Worm (Caenorhabditis elegans) whole organism, L3 larva: Measurements from ENCODE around the gene spds-1.

Experiments
- R02D3.7 ChIP-seq: fragments of 150-350 bp; optimal IDR thresholded peaks from 2 replicates; lab custom pipeline; 2014; ENCODE audit warnings: missing biosample characterization, missing genetic modification characterization
- ZK546.5 ChIP-seq: sonication (generic microtip); optimal IDR thresholded peaks from 2 replicates; lab custom pipeline; 2017; ENCODE audit warnings: missing biosample characterization, missing genetic modification characterization
- aly-2 ChIP-seq: fragments of 150-350 bp; optimal IDR thresholded peaks from 2 replicates; lab custom pipeline; 2014; ENCODE audit warnings: missing biosample characterization, missing genetic modification characterization
- ama-1 ChIP-seq: fragments of 150-350 bp; optimal IDR thresholded peaks from 2 replicates; lab custom pipeline; 2018
- ceh-16 ChIP-seq: sonication (generic microtip); optimal IDR thresholded peaks from 2 replicates; lab custom pipeline; 2017; ENCODE audit warnings: missing biosample characterization, missing genetic modification characterization
- ceh-28 ChIP-seq: fragments of 150-350 bp; optimal IDR thresholded peaks from 2 replicates; lab custom pipeline; 2014; ENCODE audit warnings: missing biosample characterization, missing genetic modification reagents, missing genetic modification characterization
- ceh-82 ChIP-seq: fragments of 150-350 bp; optimal IDR thresholded peaks from 2 replicates; lab custom pipeline; 2014; ENCODE audit warnings: missing biosample characterization, missing genetic modification characterization
- daf-12 ChIP-seq: fragments of 150-350 bp; optimal IDR thresholded peaks from 2 replicates; lab custom pipeline; 2014; ENCODE audit warnings: missing biosample characterization, missing genetic modification reagents, missing genetic modification characterization
- egl-27 ChIP-seq: sonication (generic microtip); optimal IDR thresholded peaks from 4 replicates; lab custom pipeline; 2017; ENCODE audit warnings: missing biosample characterization, missing genetic modification reagents, missing genetic modification characterization
- egl-5 ChIP-seq: fragments of 150-350 bp; optimal IDR thresholded peaks from 2 replicates; lab custom pipeline; 2017; ENCODE audit warnings: missing biosample characterization, missing genetic modification reagents, missing genetic modification characterization, inconsistent platforms
- elt-1 ChIP-seq: fragments of 150-350 bp; optimal IDR thresholded peaks from 2 replicates; lab custom pipeline; 2014; ENCODE audit warnings: missing biosample characterization, missing genetic modification characterization
- elt-2 ChIP-seq: sonication (generic microtip); optimal IDR thresholded peaks from 2 replicates; lab custom pipeline; 2016; ENCODE audit warnings: missing genetic modification reagents, mild to moderate bottlenecking, missing genetic modification characterization, missing compliant biosample characterization
- eor-1 ChIP-seq, 2 experiments: fragments of 150-350 bp; optimal IDR thresholded peaks; 2 replicates each; lab custom pipeline; 2014 to 2018; ENCODE audit warnings: missing biosample characterization in 2 of 2, missing genetic modification characterization in 2 of 2
- fkh-10 ChIP-seq: sonication (generic microtip); optimal IDR thresholded peaks from 2 replicates; lab custom pipeline; 2017; ENCODE audit warnings: missing biosample characterization, missing genetic modification reagents, missing genetic modification characterization
- fos-1 ChIP-seq: fragments of 150-350 bp; optimal IDR thresholded peaks from 2 replicates; lab custom pipeline; 2014; ENCODE audit warnings: missing biosample characterization, missing genetic modification characterization
- lin-15B ChIP-seq: fragments of 150-350 bp; optimal IDR thresholded peaks from 2 replicates; lab custom pipeline; 2014; ENCODE audit warnings: missing biosample characterization, missing genetic modification characterization
- lin-39 ChIP-seq: fragments of 150-350 bp; optimal IDR thresholded peaks from 2 replicates; lab custom pipeline; 2018; ENCODE audit warnings: missing biosample characterization, missing genetic modification reagents, missing genetic modification characterization
- lsy-12 ChIP-seq: sonication (generic microtip); optimal IDR thresholded peaks from 2 replicates; lab custom pipeline; 2016; ENCODE audit warnings: mild to moderate bottlenecking, missing genetic modification characterization, missing compliant biosample characterization
- mdl-1 ChIP-seq: fragments of 150-350 bp; optimal IDR thresholded peaks from 2 replicates; lab custom pipeline; 2014; ENCODE audit warnings: missing biosample characterization, missing genetic modification characterization
- mml-1 ChIP-seq: fragments of 150-350 bp; sonication (generic microtip); optimal IDR thresholded peaks from 3 replicates; lab custom pipeline; 2014; ENCODE audit warnings: missing biosample characterization, missing genetic modification characterization
- nfya-1 ChIP-seq: sonication (generic microtip); optimal IDR thresholded peaks from 2 replicates; lab custom pipeline; 2017; ENCODE audit warnings: missing genetic modification characterization, mild to moderate bottlenecking, missing compliant biosample characterization, antibody characterized with exemption, moderate library complexity; ENCODE audit not compliant: insufficient read depth
- nhr-11 ChIP-seq: fragments of 150-350 bp; optimal IDR thresholded peaks from 2 replicates; lab custom pipeline; 2014; ENCODE audit warnings: missing biosample characterization, missing genetic modification characterization
- nhr-23 ChIP-seq: fragments of 150-350 bp; optimal IDR thresholded peaks from 2 replicates; lab custom pipeline; 2014; ENCODE audit warnings: missing biosample characterization, missing genetic modification reagents, missing genetic modification characterization
- nhr-237 ChIP-seq: fragments of 150-350 bp; optimal IDR thresholded peaks from 2 replicates; lab custom pipeline; 2014; ENCODE audit warnings: missing biosample characterization, missing genetic modification characterization
- nhr-25 ChIP-seq: sonication (generic microtip); optimal IDR thresholded peaks from 2 replicates; lab custom pipeline; 2017; ENCODE audit warnings: missing biosample characterization, missing genetic modification characterization
- nhr-43 ChIP-seq: sonication (generic microtip); optimal IDR thresholded peaks from 2 replicates; lab custom pipeline; 2016; ENCODE audit warnings: mild to moderate bottlenecking, missing genetic modification characterization, missing compliant biosample characterization; ENCODE audit not compliant: poor library complexity, severe bottlenecking
- nhr-67 ChIP-seq: fragments of 150-350 bp; optimal IDR thresholded peaks from 2 replicates; lab custom pipeline; 2014; ENCODE audit warnings: missing biosample characterization, missing genetic modification characterization
- pha-4 ChIP-seq: fragments of 150-350 bp; optimal IDR thresholded peaks from 2 replicates; lab custom pipeline; 2014; ENCODE audit warnings: missing biosample characterization, missing genetic modification reagents, missing genetic modification characterization
- sea-2 ChIP-seq: fragments of 150-350 bp; sonication (generic microtip); optimal IDR thresholded peaks from 4 replicates; lab custom pipeline; 2014; ENCODE audit warnings: missing biosample characterization, missing genetic modification reagents, missing genetic modification characterization
- snpc-4 ChIP-seq: fragments of 150-350 bp; optimal IDR thresholded peaks from 2 replicates; lab custom pipeline; 2014; ENCODE audit warnings: missing biosample characterization, missing genetic modification characterization
- tbx-2 ChIP-seq: sonication (generic microtip); optimal IDR thresholded peaks from 2 replicates; lab custom pipeline; 2016; ENCODE audit warnings: mild to moderate bottlenecking, missing genetic modification characterization, missing compliant biosample characterization
- unc-62 ChIP-seq: fragments of 150-350 bp; sonication (generic microtip); optimal IDR thresholded peaks from 4 replicates; lab custom pipeline; 2014; ENCODE audit warnings: missing biosample characterization, missing genetic modification reagents, missing genetic modification characterization
- zag-1 ChIP-seq: fragments of 150-350 bp; optimal IDR thresholded peaks from 2 replicates; lab custom pipeline; 2014; ENCODE audit warnings: missing biosample characterization, missing genetic modification characterization
- ztf-11 ChIP-seq: fragments of 150-350 bp; optimal IDR thresholded peaks from 2 replicates; lab custom pipeline; 2014; ENCODE audit warnings: missing biosample characterization, missing genetic modification characterization
- ztf-4 ChIP-seq: fragments of 150-350 bp; optimal IDR thresholded peaks from 2 replicates; lab custom pipeline; 2014; ENCODE audit warnings: missing biosample characterization, missing genetic modification characterization

The spds-1 gene

ce11 chrII:12769947-12770346 is 36.8 kb upstream of the spds-1 start:
- no peak for TF ChIP-seq nhr-43 (tag; lab: Kevin White, UChicago)
- TF ChIP-seq nhr-23 (tag; lab: Kevin White, UChicago) = no peak
- TF ChIP-seq mml-1 (tag; lab: Kevin White, UChicago) = no peak
- TF ChIP-seq ceh-16 (tag; lab: Kevin White, UChicago) = no peak
- no peak for TF ChIP-seq lin-15B (tag; lab: Kevin White, UChicago)
- no peak for TF ChIP-seq R02D3.7 (tag; lab: Kevin White, UChicago)
- TF ChIP-seq tbx-2 (tag; lab: Kevin White, UChicago) = no peak
- no peak for TF ChIP-seq mdl-1 (tag; lab: Kevin White, UChicago)
- no peak for TF ChIP-seq fkh-10
- no peak for TF ChIP-seq lin-39 (tag; lab: Kevin White, UChicago)
- no peak for TF ChIP-seq sea-2 (GFP tag; lab: Kevin White, UChicago)
- no peak for TF ChIP-seq egl-5
- TF ChIP-seq nhr-67 = no peak
- TF ChIP-seq nhr-11 (tag; lab: Kevin White, UChicago) = no peak
- TF ChIP-seq ztf-11 (tag; lab: Kevin White, UChicago) = no peak
- TF ChIP-seq daf-12 (tag; lab: Kevin White, UChicago) = no peak
- no peak for TF ChIP-seq nhr-237 (tag; lab: Kevin White, UChicago)
- no peak for TF ChIP-seq egl-27 (tag; lab: Kevin White, UChicago)

- TF ChIP-seq lin-39 (tag; lab: Kevin White, UChicago) = no peak
- no peak for TF ChIP-seq sea-2 (GFP tag; lab: Kevin White, UChicago)
- no peak for TF ChIP-seq nhr-67
- TF ChIP-seq pha-4 (tag; lab: Kevin White, UChicago) = no peak
- no peak for TF ChIP-seq eor-1 (tag; optimal IDR thresholded peaks at IDR 0.05; lab: Kevin White, UChicago)
- TF ChIP-seq nhr-237 (tag; lab: Kevin White, UChicago) = no peak
- TF ChIP-seq, all 47 proteins: peak for 0
These were observed 32.3 kb upstream of the spds-1 start, which contains the start of gene Y46G5A.14 for ce11 chrII:12774402-12774801. Gene Y46G5A.14 (plus strand): TSS chrII:12774702.

ce11 chrII:12776379-12776778 is 30.3 kb upstream of the spds-1 start, which contains the start of gene Y46G5A.34:
Gene Y46G5A.34 (plus strand): TSS chrII:12776679.
- TF ChIP-seq ztf-11 (tag; lab: Kevin White, UChicago) = no peak
- no peak for TF ChIP-seq lsy-12 (tag; lab: Kevin White, UChicago)
- TF ChIP-seq nhr-67 = no peak
- TF ChIP-seq ceh-28 = no peak
- no peak for TF ChIP-seq elt-2
- no peak for TF ChIP-seq fkh-10
- no peak for TF ChIP-seq tbx-2 (tag; lab: Kevin White, UChicago)
- TF ChIP-seq fos-1 = no peak
- TF ChIP-seq sea-2 (GFP tag; lab: Kevin White, UChicago) = no peak
- TF ChIP-seq ZK546.5 = no peak
- no peak for TF ChIP-seq ceh-82 (tag; lab: Kevin White, UChicago)

ce11 chrII:12778374-12778773 is 28.3 kb upstream of the spds-1 start:
- peak; percentile 39 for TF ChIP-seq nhr-25
- peak; percentile 21 for TF ChIP-seq elt-2
- TF ChIP-seq nfya-1 (tag; lab: Kevin White, UChicago) = peak; percentile 50
- peak; percentile 97 for TF ChIP-seq snpc-4
- peak; percentile 8 for TF ChIP-seq tbx-2 (tag; lab: Kevin White, UChicago)
- TF ChIP-seq lin-39 (tag; lab: Kevin White, UChicago) = peak; percentile 75
- peak; percentile 53 for TF ChIP-seq lin-15B (tag; lab: Kevin White, UChicago)
- TF ChIP-seq, all 47 proteins: peak for 7; not testable (repeated sequence) for 40

ce11 chrII:12785391-12785790 is 21.3 kb upstream of the spds-1 start, which contains the start of gene Y46G5A.15:
Gene Y46G5A.15 (minus strand): TSS chrII:12785416.
- TF ChIP-seq ztf-4 (no peak), pha-4 (tag; lab: Kevin White, UChicago) (peak; percentile 31)

- TF ChIP-seq lin-15B (tag; lab: Kevin White, UChicago) (peak; percentile 13), egl-27 (tag; lab: Kevin White, UChicago) (no peak), daf-12 (tag; lab: Kevin White, UChicago) (no peak), elt-2 (peak; percentile 39), nfya-1 (tag; lab: Kevin White, UChicago) (peak; percentile 33), eor-1 (tag; optimal IDR thresholded peaks at IDR 0.05; lab: Kevin White, UChicago) (no peak), egl-5 (no peak), zag-1 (tag; lab: Kevin White, UChicago) (no peak), elt-1 (tag; lab: Kevin White, UChicago) (no peak), ceh-28 (no peak), unc-62 (GFP tag; lab: Kevin White, UChicago) (no peak), nhr-23 (tag; lab: Kevin White, UChicago) (peak; percentile 21), aly-2 (peak; percentile 21), ama-1 (lab: Kevin White, UChicago) (peak; percentile 33), R02D3.7 (tag; lab: Kevin White, UChicago) (no peak), mml-1 (tag; lab: Kevin White, UChicago) (no peak), lsy-12 (tag; lab: Kevin White, UChicago) (peak; percentile 35), fkh-10 (no peak), nhr-43 (tag; lab: Kevin White, UChicago) (peak; percentile 70)
These were observed 18.9 kb upstream of the spds-1 start, which contains the start of gene alkb-7 for ce11 chrII:12787831-12788248. Gene alkb-7 (minus strand): TSS chrII:12788153.
